Fruit fly (Drosophila melanogaster): ENCODE measurements around the gene eIF2beta.

Gene eIF2beta

DNA sequence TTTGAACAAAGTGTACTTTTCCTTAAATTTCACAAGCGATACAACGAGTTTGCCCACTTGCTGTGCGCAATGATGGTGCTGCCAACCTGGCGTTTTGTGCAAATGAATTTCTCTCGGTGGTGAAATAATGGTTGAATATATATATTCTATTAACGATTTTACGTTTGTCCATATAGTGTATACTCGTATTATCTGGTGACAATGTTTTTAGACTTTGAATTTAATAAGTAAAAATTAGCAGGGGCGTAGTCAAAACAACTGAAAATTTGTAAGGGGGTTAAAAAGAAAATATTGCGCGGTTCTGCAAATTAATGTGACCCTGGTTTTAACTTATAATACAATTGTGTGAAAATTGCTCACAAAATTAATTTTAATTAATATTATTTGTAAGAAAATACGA, 2.6 kb downstream of the eIF2beta start, which contains the start of the genes ver and Gcn5 (continued):
- TF ChIP-seq ewg (GFP tag; optimal IDR thresholded peaks at IDR 0.05) = peak; percentile 90
- TF ChIP-seq twi (tag; optimal IDR thresholded peaks at IDR 0.05) = peak; percentile 73
- TF ChIP-seq CG2129 (GFP tag; IDR thresholded peaks at IDR 0.05; ENCODE audit: partially characterized antibody) = no peak
- peak; percentile 82 for TF ChIP-seq CG12744 (GFP tag; optimal IDR thresholded peaks at IDR 0.05)
- peak; percentile 78 for TF ChIP-seq Bdp1 (GFP tag; optimal IDR thresholded peaks at IDR 0.05)
- peak; percentile 83 to 91 for TF ChIP-seq bsh (GFP tag; optimal IDR thresholded peaks at IDR 0.05)
- peak; percentile 92 for TF ChIP-seq CG18476 (GFP tag; optimal IDR thresholded peaks at IDR 0.05)
- peak; percentile 88 for TF ChIP-seq CG17385 (GFP tag; optimal IDR thresholded peaks at IDR 0.05)
- no peak for TF ChIP-seq grn (GFP tag; optimal IDR thresholded peaks at IDR 0.05)
- peak; percentile 91 for TF ChIP-seq Sox100B (GFP tag; optimal IDR thresholded peaks at IDR 0.05)
- peak; percentile 89 for TF ChIP-seq Fer1 (GFP tag; optimal IDR thresholded peaks at IDR 0.05)

DNA sequence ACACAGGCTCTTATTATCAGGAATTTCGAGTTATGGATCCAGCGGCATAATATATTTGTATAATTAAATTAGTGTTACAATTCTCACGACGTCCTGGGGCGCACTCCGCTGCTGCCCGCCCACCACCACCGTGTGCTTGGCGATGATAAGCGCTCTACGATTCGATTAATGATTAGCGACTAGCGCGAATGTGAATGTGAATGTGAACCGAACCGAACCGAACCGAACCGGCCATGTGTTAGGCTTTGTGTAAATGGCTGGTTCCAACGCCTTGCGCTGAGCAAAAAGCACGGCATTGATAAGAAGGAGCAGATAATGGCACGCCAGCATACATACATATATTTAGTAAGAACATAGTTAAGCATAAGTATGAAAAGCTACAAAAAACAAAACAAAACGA, 7.2 kb downstream of the eIF2beta start:
- TF ChIP-seq scrt (GFP tag; optimal IDR thresholded peaks at IDR 0.05) (no peak), Gug (GFP tag; IDR thresholded peaks at IDR 0.05) (no peak), tx (GFP tag; optimal IDR thresholded peaks at IDR 0.05) (no peak), prd (optimal IDR thresholded peaks at IDR 0.05) (no peak), prd (GFP tag; IDR thresholded peaks at IDR 0.05) (no peak), bsh (GFP tag; optimal IDR thresholded peaks at IDR 0.05) (no peak), otp (GFP tag; IDR thresholded peaks at IDR 0.05) (no peak), gsb (GFP tag; IDR thresholded peaks at IDR 0.05) (no peak), CG1792 (GFP tag; optimal IDR thresholded peaks at IDR 0.05) (no peak), sens (GFP tag) (peak; percentile 14), CG8290 (GFP tag; optimal IDR thresholded peaks at IDR 0.05) (no peak), CG8290 (tag; optimal IDR thresholded peaks at IDR 0.05) (no peak), Deaf1 (tag; optimal IDR thresholded peaks at IDR 0.05) (peak; percentile 64), gem (tag; optimal IDR thresholded peaks at IDR 0.05) (peak; percentile 45), CG11085 (GFP tag; IDR thresholded peaks at IDR 0.05) (no peak), zf30C (GFP tag; optimal IDR thresholded peaks at IDR 0.05) (no peak), CG10959 (GFP tag; IDR thresholded peaks at IDR 0.05) (no peak), sug (tag; optimal IDR thresholded peaks at IDR 0.05) (peak; percentile 67), Fer1 (GFP tag; optimal IDR thresholded peaks at IDR 0.05) (no peak), Tbp (GFP tag; optimal IDR thresholded peaks at IDR 0.05) (no peak), pzg (GFP tag; optimal IDR thresholded peaks at IDR 0.05) (no peak), unpg (GFP tag; optimal IDR thresholded peaks at IDR 0.05) (no peak), CG34376 (GFP tag; optimal IDR thresholded peaks at IDR 0.05) (peak; percentile 62), gsb-n (tag; optimal IDR thresholded peaks at IDR 0.05) (no peak), CG6854 (GFP tag; optimal IDR thresholded peaks at IDR 0.05) (no peak), CG11695 (GFP tag; IDR thresholded peaks at IDR 0.05) (no peak), GATAe (GFP tag; conservative IDR thresholded peaks at IDR 0.05) (0 out of 2 replicates have a peak, but pooled peaks have one; percentile 24), CG8388 (GFP tag; optimal IDR thresholded peaks at IDR 0.05) (no peak), exex (tag; optimal IDR thresholded peaks at IDR 0.05) (peak; percentile 72), Rx (GFP tag; IDR thresholded peaks at IDR 0.05) (no peak), ro (GFP tag; IDR thresholded peaks at IDR 0.05) (no peak), CG17568 (GFP tag; optimal IDR thresholded peaks at IDR 0.05) (no peak), aop (GFP tag; IDR thresholded peaks at IDR 0.05) (no peak), twi (tag; optimal IDR thresholded peaks at IDR 0.05) (no peak), CG15514 (GFP tag; optimal IDR thresholded peaks at IDR 0.05) (peak; percentile 81), CG9215 (GFP tag; IDR thresholded peaks at IDR 0.05) (no peak), CG3407 (GFP tag; optimal IDR thresholded peaks at IDR 0.05) (no peak), CG2129 (GFP tag; IDR thresholded peaks at IDR 0.05; ENCODE audit: partially characterized antibody) (no peak), CG14050 (GFP tag; IDR thresholded peaks at IDR 0.05) (peak; percentile 50; the same call in 2 of the 3 replicates), HmgZ (tag; optimal IDR thresholded peaks at IDR 0.05) (peak; percentile 17), jing (GFP tag; optimal IDR thresholded peaks at IDR 0.05) (no peak)
